Fruit fly (Drosophila melanogaster) whole organism, pupa: ENCODE results near the gene lic.

ENCODE experiments used
- CG10348 ChIP-seq: fragments of 200-800 bp; sonication (Bioruptor generic); IDR thresholded peaks from 2 replicates; pipeline ENCODE4 v1.3.6; 2022; ENCODE audit warnings: missing biosample characterization, missing genetic modification characterization
- CG12605 ChIP-seq: fragments of 200-800 bp; sonication (Bioruptor generic); IDR thresholded peaks from 2 replicates; pipeline ENCODE4 v1.3.6; 2022; ENCODE audit warnings: missing biosample characterization, missing genetic modification characterization
- CG13204 ChIP-seq: fragments of 200-800 bp; sonication (Bioruptor generic); optimal IDR thresholded peaks from 2 replicates; lab custom pipeline; 2018; ENCODE audit warnings: missing biosample characterization, mild to moderate bottlenecking, missing genetic modification characterization, moderate library complexity
- CG14655 ChIP-seq: fragments of 200-800 bp; sonication (Bioruptor generic); optimal IDR thresholded peaks from 3 replicates; lab custom pipeline; 2017; ENCODE audit warnings: mild to moderate bottlenecking, missing biosample characterization, missing genetic modification reagents, missing genetic modification characterization
- CG15710 ChIP-seq: fragments of 200-800 bp; sonication (Bioruptor generic); optimal IDR thresholded peaks from 2 replicates; lab custom pipeline; 2018; ENCODE audit warnings: missing biosample characterization, mild to moderate bottlenecking, missing genetic modification characterization, moderate library complexity
- CG17806 ChIP-seq: fragments of 200-800 bp; sonication (Bioruptor generic); optimal IDR thresholded peaks from 2 replicates; lab custom pipeline; 2018; ENCODE audit warnings: missing biosample characterization, mild to moderate bottlenecking, missing genetic modification characterization, moderate library complexity
- CG32121 ChIP-seq: fragments of 200-800 bp; sonication (Bioruptor generic); IDR thresholded peaks from 2 replicates; pipeline ENCODE4 v1.3.6; 2022; ENCODE audit warnings: missing biosample characterization, missing genetic modification characterization
- CG34367 ChIP-seq: fragments of 200-800 bp; sonication (Bioruptor generic); optimal IDR thresholded peaks from 2 replicates; lab custom pipeline; 2018; ENCODE audit warnings: missing biosample characterization, mild to moderate bottlenecking, missing genetic modification characterization
- CG4496 ChIP-seq: fragments of 200-800 bp; sonication (Bioruptor generic); IDR thresholded peaks from 3 replicates; pipeline ENCODE4 v1.3.6; 2022; ENCODE audit warnings: missing biosample characterization, missing genetic modification characterization
- CG8159 ChIP-seq: fragments of 200-800 bp; sonication (Bioruptor generic); optimal IDR thresholded peaks from 3 replicates; lab custom pipeline; 2018; ENCODE audit warnings: missing biosample characterization, mild to moderate bottlenecking, missing genetic modification characterization, moderate library complexity
- CG8301 ChIP-seq: fragments of 200-800 bp; sonication (Bioruptor generic); optimal IDR thresholded peaks from 2 replicates; lab custom pipeline; 2018; ENCODE audit warnings: missing biosample characterization, mild to moderate bottlenecking, missing genetic modification characterization
- CG9948 ChIP-seq: fragments of 200-800 bp; sonication (Bioruptor generic); optimal IDR thresholded peaks from 2 replicates; lab custom pipeline; 2018; ENCODE audit warnings: missing biosample characterization, mild to moderate bottlenecking, missing genetic modification characterization, moderate library complexity
- D1 ChIP-seq: fragments of 200-800 bp; sonication (Bioruptor generic); optimal IDR thresholded peaks from 2 replicates; lab custom pipeline; 2018; ENCODE audit warnings: missing biosample characterization, mild to moderate bottlenecking, missing genetic modification characterization, moderate library complexity
- EcR ChIP-seq: fragments of 200-800 bp; sonication (Bioruptor generic); optimal IDR thresholded peaks from 3 replicates; lab custom pipeline; 2019; ENCODE audit warnings: missing biosample characterization, missing genetic modification characterization, mild to moderate bottlenecking, moderate library complexity, missing genetic modification reagents
- Ets98B ChIP-seq: fragments of 200-800 bp; sonication (Bioruptor generic); IDR thresholded peaks from 2 replicates; pipeline ENCODE4 v1.3.6; 2022; ENCODE audit warnings: missing biosample characterization, missing genetic modification characterization
- Pif1A ChIP-seq: fragments of 200-800 bp; sonication (Bioruptor generic); optimal IDR thresholded peaks from 3 replicates; lab custom pipeline; 2016; ENCODE audit warnings: missing biosample characterization, missing genetic modification characterization
- Pif1B ChIP-seq: fragments of 200-800 bp; sonication (Bioruptor generic); optimal IDR thresholded peaks from 3 replicates; lab custom pipeline; 2016; ENCODE audit warnings: missing biosample characterization, missing genetic modification characterization
- Snoo ChIP-seq: fragments of 200-800 bp; sonication (Bioruptor generic); optimal IDR thresholded peaks from 3 replicates; lab custom pipeline; 2017; ENCODE audit warnings: missing biosample characterization, mild to moderate bottlenecking, missing genetic modification characterization, inconsistent platforms
- fd96Ca ChIP-seq: fragments of 200-800 bp; sonication (Bioruptor generic); IDR thresholded peaks from 3 replicates; pipeline ENCODE4 v1.3.6; 2022; ENCODE audit warnings: missing biosample characterization, missing genetic modification characterization
- gl ChIP-seq: fragments of 200-800 bp; sonication (Bioruptor generic); optimal IDR thresholded peaks from 2 replicates; lab custom pipeline; 2018; ENCODE audit warnings: missing biosample characterization, mild to moderate bottlenecking, missing genetic modification characterization
- rn ChIP-seq: fragments of 200-800 bp; sonication (Bioruptor generic); IDR thresholded peaks from 2 replicates; pipeline ENCODE4 v1.3.6; 2022; ENCODE audit warnings: missing biosample characterization, missing genetic modification characterization

lic gene

dm6 chrX:13094085-13094764 lies 3.3 kb downstream of the lic start, which contains the start of gene CG2200:
Gene CG2200 (plus strand): TSS chrX:13094299.
- TF ChIP-seq Pif1A (peak; percentile 61), D1 (tag; lab: Kevin White, UChicago) (no peak), CG32121 (GFP tag; lab: Robert Waterston, UW) (peak; percentile 74), CG10348 (GFP tag; lab: Robert Waterston, UW) (no peak), CG14655 (GFP tag; lab: Kevin White, UChicago) (no peak), CG9948 (tag; lab: Kevin White, UChicago) (peak; percentile 23), rn (GFP tag; lab: Robert Waterston, UW) (0 out of 2 replicates have a peak, but pooled peaks have one; percentile 10), CG34367 (tag; lab: Kevin White, UChicago) (peak; percentile 30), EcR (GFP tag; lab: Kevin White, UChicago) (no peak), fd96Ca (peak; percentile 77; the same call in 2 of the 3 replicates), CG8301 (tag; lab: Kevin White, UChicago) (peak; percentile 24), Pif1B (peak; percentile 57), gl (tag; lab: Kevin White, UChicago) (peak; percentile 30), Snoo (tag; lab: Kevin White, UChicago) (peak; percentile 63), CG12605 (GFP tag; lab: Robert Waterston, UW) (peak; percentile 62), CG15710 (peak; percentile 59), CG4496 (GFP tag; lab: Robert Waterston, UW) (peak; percentile 69; the same call in 2 of the 3 replicates), CG13204 (GFP tag; lab: Kevin White, UChicago) (no peak), Ets98B (GFP tag; lab: Robert Waterston, UW) (peak; percentile 76), CG17806 (tag; lab: Kevin White, UChicago) (peak; percentile 54), CG8159 (tag; lab: Kevin White, UChicago) (peak; percentile 42)

dm6 chrX:13099919-13100318 lies 9.0 kb downstream of the lic start:
- TF ChIP-seq CG8301 (tag; lab: Kevin White, UChicago): peak; percentile 47
- peak; percentile 81 for TF ChIP-seq fd96Ca
- peak; percentile 73 for TF ChIP-seq Snoo (tag; lab: Kevin White, UChicago)
- TF ChIP-seq EcR (GFP tag; lab: Kevin White, UChicago): no peak
- TF ChIP-seq Ets98B (GFP tag; lab: Robert Waterston, UW): peak; percentile 76
- peak; percentile 90 for TF ChIP-seq CG4496 (GFP tag; lab: Robert Waterston, UW)
- TF ChIP-seq D1 (tag; lab: Kevin White, UChicago): no peak
- peak; percentile 43 for TF ChIP-seq CG17806 (tag; lab: Kevin White, UChicago)
- 0 out of 2 replicates have a peak, but pooled peaks have one; percentile 33 for TF ChIP-seq CG10348 (GFP tag; lab: Robert Waterston, UW)
- TF ChIP-seq Pif1B: peak; percentile 59
- peak; percentile 37; the same call in 1 of the 2 replicates for TF ChIP-seq CG12605 (GFP tag; lab: Robert Waterston, UW)
- peak; percentile 55 for TF ChIP-seq CG15710
- TF ChIP-seq CG14655 (GFP tag; lab: Kevin White, UChicago): no peak
- TF ChIP-seq CG8159 (tag; lab: Kevin White, UChicago): peak; percentile 28
- TF ChIP-seq gl (tag; lab: Kevin White, UChicago): no peak
- TF ChIP-seq CG32121 (GFP tag; lab: Robert Waterston, UW): peak; percentile 76; the same call in 1 of the 2 replicates
- peak; percentile 29 for TF ChIP-seq CG34367 (tag; lab: Kevin White, UChicago)
- peak; percentile 52 for TF ChIP-seq CG9948 (tag; lab: Kevin White, UChicago)
- no peak for TF ChIP-seq CG13204 (GFP tag; lab: Kevin White, UChicago)
- peak; percentile 38; the same call in 1 of the 2 replicates for TF ChIP-seq rn (GFP tag; lab: Robert Waterston, UW)
- TF ChIP-seq Pif1A: peak; percentile 44

- TF ChIP-seq CG8301 (tag; lab: Kevin White, UChicago): no peak
- TF ChIP-seq CG9948 (tag; lab: Kevin White, UChicago): no peak
- no peak for TF ChIP-seq fd96Ca
- TF ChIP-seq CG34367 (tag; lab: Kevin White, UChicago): no peak
- TF ChIP-seq CG14655 (GFP tag; lab: Kevin White, UChicago): no peak
- TF ChIP-seq EcR (GFP tag; lab: Kevin White, UChicago): no peak
- TF ChIP-seq gl (tag; lab: Kevin White, UChicago): no peak
- TF ChIP-seq CG12605 (GFP tag; lab: Robert Waterston, UW): no peak
- TF ChIP-seq rn (GFP tag; lab: Robert Waterston, UW): no peak
- TF ChIP-seq, all 21 proteins: peak for 0
These were observed 10.9 kb downstream of the lic start for dm6 chrX:13101817-13102216.

dm6 chrX:13104571-13104970 lies 13.6 kb downstream of the lic start:
- TF ChIP-seq CG32121 (GFP tag; lab: Robert Waterston, UW): no peak
- no peak for TF ChIP-seq CG14655 (GFP tag; lab: Kevin White, UChicago)
- TF ChIP-seq CG34367 (tag; lab: Kevin White, UChicago): no peak
- TF ChIP-seq fd96Ca: no peak
- no peak for TF ChIP-seq CG4496 (GFP tag; lab: Robert Waterston, UW)
- no peak for TF ChIP-seq CG8159 (tag; lab: Kevin White, UChicago)
- no peak for TF ChIP-seq rn (GFP tag; lab: Robert Waterston, UW)
- TF ChIP-seq CG13204 (GFP tag; lab: Kevin White, UChicago): no peak
- TF ChIP-seq CG10348 (GFP tag; lab: Robert Waterston, UW): no peak
- TF ChIP-seq Pif1A: no peak

- TF ChIP-seq CG17806 (tag; lab: Kevin White, UChicago): no peak
These were observed 14.3 kb downstream of the lic start for dm6 chrX:13105220-13105619.
